Worm (Caenorhabditis elegans) whole organism, L2 larva: Measurements from ENCODE around the gene rad-51.

ENCODE experiments used
- egl-27 ChIP-seq: sonication (generic microtip); optimal IDR thresholded peaks from 3 replicates; lab custom pipeline; 2017; ENCODE audit warnings: missing biosample characterization, missing genetic modification reagents, missing genetic modification characterization
- lin-13 ChIP-seq: fragments of 150-350 bp; optimal IDR thresholded peaks from 2 replicates; lab custom pipeline; 2014; ENCODE audit warnings: missing biosample characterization, missing genetic modification reagents, missing genetic modification characterization
- nhr-23 ChIP-seq: fragments of 150-350 bp; optimal IDR thresholded peaks from 2 replicates; lab custom pipeline; 2014; ENCODE audit warnings: missing biosample characterization, missing genetic modification reagents, missing genetic modification characterization
- nhr-237 ChIP-seq: fragments of 150-350 bp; optimal IDR thresholded peaks from 2 replicates; lab custom pipeline; 2014; ENCODE audit warnings: missing biosample characterization, missing genetic modification characterization
- nhr-25 ChIP-seq: fragments of 150-350 bp; sonication (generic microtip); optimal IDR thresholded peaks from 3 replicates; lab custom pipeline; 2014; ENCODE audit warnings: missing biosample characterization, missing genetic modification characterization
- snpc-4 ChIP-seq: fragments of 150-350 bp; optimal IDR thresholded peaks from 2 replicates; lab custom pipeline; 2014; ENCODE audit warnings: missing biosample characterization, missing genetic modification characterization
- unc-55 ChIP-seq: fragments of 150-350 bp; sonication (generic microtip); optimal IDR thresholded peaks from 3 replicates; lab custom pipeline; 2014; ENCODE audit warnings: missing biosample characterization, missing genetic modification reagents, missing genetic modification characterization

ce11 chrIV:10245666-10246210, 38.3 kb downstream of the rad-51 start, which contains the start of gene F01G10.10:
- TF ChIP-seq egl-27 (tag; lab: Kevin White, UChicago) (no peak), snpc-4 (tag; lab: Kevin White, UChicago) (no peak), lin-13 (GFP tag; lab: Kevin White, UChicago) (no peak), nhr-237 (tag; lab: Kevin White, UChicago) (no peak), nhr-25 (tag; lab: Kevin White, UChicago) (peak; percentile 45), unc-55 (no peak), nhr-23 (tag; lab: Kevin White, UChicago) (no peak)
